Fruit fly (Drosophila melanogaster): ENCODE data around the gene CG2865.

- TF ChIP-seq CG11617 (GFP tag; optimal IDR thresholded peaks at IDR 0.05) = no peak
- no peak for TF ChIP-seq CG7101 (tag; optimal IDR thresholded peaks at IDR 0.05)
These were observed 26.6 kb upstream of the CG2865 start for dm6 chrX:2319783-2320182.
